Fruit fly (Drosophila melanogaster): ENCODE data around the gene r2d2.

- no peak for TF ChIP-seq psq (optimal IDR thresholded peaks at IDR 0.05)
- TF ChIP-seq Sin3A (optimal IDR thresholded peaks at IDR 0.05): no peak
Measured at dm6 chr2L:7788952-7789466, 10.9 kb upstream of the r2d2 start.
